Fruit fly (Drosophila melanogaster) whole organism, embryonic: ENCODE data around the gene Cdk5alpha.

Experiments used
- Adf1 ChIP-seq: fragments of 200-800 bp; sonication (Bioruptor generic); IDR thresholded peaks from 2 replicates; pipeline ENCODE4 v1.3.6; 2022; ENCODE audit warnings: missing biosample characterization, missing genetic modification characterization
- CG10366 ChIP-seq: fragments of 200-800 bp; sonication (Bioruptor generic); IDR thresholded peaks from 2 replicates; pipeline ENCODE4 v1.3.6; 2022; ENCODE audit warnings: missing biosample characterization, missing genetic modification characterization
- CG13624 ChIP-seq: fragments of 200-800 bp; sonication (Bioruptor generic); optimal IDR thresholded peaks from 2 replicates; lab custom pipeline; 2016; ENCODE audit warnings: missing biosample characterization, missing genetic modification characterization
- CG14014 ChIP-seq: fragments of 200-800 bp; sonication (Bioruptor generic); IDR thresholded peaks from 2 replicates; pipeline ENCODE4 v1.3.6; 2022; ENCODE audit warnings: missing biosample characterization, missing genetic modification characterization
- CG14667 ChIP-seq: fragments of 200-800 bp; sonication (Bioruptor generic); IDR thresholded peaks from 2 replicates; pipeline ENCODE4 v1.3.6; 2022; ENCODE audit warnings: missing biosample characterization, missing genetic modification characterization
- CG14710 ChIP-seq: fragments of 200-800 bp; sonication (Bioruptor generic); optimal IDR thresholded peaks from 3 replicates; lab custom pipeline; 2019; ENCODE audit warnings: missing biosample characterization, mild to moderate bottlenecking, missing genetic modification characterization, moderate library complexity
- CG1602 ChIP-seq: fragments of 200-800 bp; sonication (Bioruptor generic); optimal IDR thresholded peaks from 3 replicates; lab custom pipeline; 2016; ENCODE audit warnings: missing biosample characterization, missing genetic modification characterization
- CG1603 ChIP-seq: fragments of 200-800 bp; sonication (Bioruptor generic); optimal IDR thresholded peaks from 2 replicates; lab custom pipeline; 2019; ENCODE audit warnings: missing biosample characterization, mild to moderate bottlenecking, missing genetic modification characterization, moderate library complexity
- CG17568 ChIP-seq: fragments of 200-800 bp; sonication (Bioruptor generic); optimal IDR thresholded peaks from 2 replicates; lab custom pipeline; 2018; ENCODE audit warnings: missing biosample characterization, mild to moderate bottlenecking, missing genetic modification characterization, moderate library complexity
- CG31365 ChIP-seq: fragments of 200-800 bp; sonication (Bioruptor generic); optimal IDR thresholded peaks from 2 replicates; lab custom pipeline; 2018; ENCODE audit warnings: missing biosample characterization, mild to moderate bottlenecking, missing genetic modification characterization
- CG3407 ChIP-seq: fragments of 200-800 bp; sonication (Bioruptor generic); optimal IDR thresholded peaks from 2 replicates; lab custom pipeline; 2018; ENCODE audit warnings: missing biosample characterization, mild to moderate bottlenecking, missing genetic modification characterization
- CG43689 ChIP-seq: fragments of 200-800 bp; sonication (Bioruptor generic); IDR thresholded peaks from 2 replicates; pipeline ENCODE4 v1.3.6; 2022; ENCODE audit warnings: missing biosample characterization, missing genetic modification characterization
- CG4404 ChIP-seq: fragments of 200-800 bp; sonication (Bioruptor generic); IDR thresholded peaks from 2 replicates; pipeline ENCODE4 v1.3.6; 2022; ENCODE audit warnings: missing biosample characterization, missing genetic modification characterization
- CG4617 ChIP-seq: fragments of 200-800 bp; sonication (Bioruptor generic); optimal IDR thresholded peaks from 3 replicates; lab custom pipeline; 2016; ENCODE audit warnings: missing biosample characterization, missing genetic modification characterization, borderline replicate concordance
- CG4820 ChIP-seq: fragments of 200-800 bp; sonication (Bioruptor generic); optimal IDR thresholded peaks from 3 replicates; lab custom pipeline; 2016; ENCODE audit warnings: missing biosample characterization, missing genetic modification characterization
- CG7963 ChIP-seq: fragments of 200-800 bp; sonication (Bioruptor generic); IDR thresholded peaks from 3 replicates; pipeline ENCODE4 v1.3.6; 2022; ENCODE audit warnings: missing biosample characterization, missing genetic modification characterization; ENCODE audit not compliant: partially characterized antibody
- CG8924 ChIP-seq: fragments of 200-800 bp; optimal IDR thresholded peaks from 3 replicates; lab custom pipeline; 2019; ENCODE audit warnings: missing biosample characterization, mild to moderate bottlenecking, missing genetic modification characterization, moderate library complexity
- CG9727 ChIP-seq: fragments of 200-800 bp; sonication (Bioruptor generic); optimal IDR thresholded peaks from 3 replicates; lab custom pipeline; 2017; ENCODE audit warnings: missing biosample characterization, mild to moderate bottlenecking, missing genetic modification characterization
- CG9817 ChIP-seq: fragments of 200-800 bp; sonication (Bioruptor generic); optimal IDR thresholded peaks from 2 replicates; lab custom pipeline; 2018; ENCODE audit warnings: missing biosample characterization, mild to moderate bottlenecking, missing genetic modification characterization, moderate library complexity
- CHES-1-like ChIP-seq: fragments of 200-800 bp; sonication (Bioruptor generic); optimal IDR thresholded peaks from 2 replicates; lab custom pipeline; 2016; ENCODE audit warnings: missing biosample characterization, missing genetic modification characterization
- Deaf1 ChIP-seq: fragments of 200-800 bp; optimal IDR thresholded peaks from 3 replicates; lab custom pipeline; 2019; ENCODE audit warnings: missing biosample characterization, mild to moderate bottlenecking, missing genetic modification characterization, moderate library complexity
- Dek ChIP-seq: fragments of 200-800 bp; sonication (Bioruptor generic); optimal IDR thresholded peaks from 3 replicates; lab custom pipeline; 2019; ENCODE audit warnings: missing biosample characterization, mild to moderate bottlenecking, missing genetic modification characterization, moderate library complexity
- Fer1 ChIP-seq: fragments of 200-800 bp; sonication (Bioruptor generic); optimal IDR thresholded peaks from 2 replicates; lab custom pipeline; 2017; ENCODE audit warnings: missing biosample characterization, mild to moderate bottlenecking, missing genetic modification characterization
- Gsc ChIP-seq: fragments of 200-800 bp; sonication (Bioruptor generic); IDR thresholded peaks from 2 replicates; pipeline ENCODE4 v1.3.6; 2022; ENCODE audit warnings: missing biosample characterization, missing genetic modification characterization
- Hey ChIP-seq: fragments of 200-800 bp; sonication (Bioruptor generic); optimal IDR thresholded peaks from 3 replicates; lab custom pipeline; 2018; ENCODE audit warnings: missing biosample characterization, mild to moderate bottlenecking, missing genetic modification characterization
- Hr3 ChIP-seq: fragments of 200-800 bp; sonication (Bioruptor generic); optimal IDR thresholded peaks from 3 replicates; lab custom pipeline; 2016; ENCODE audit warnings: missing biosample characterization, missing genetic modification characterization
- NC2β ChIP-seq: fragments of 200-800 bp; sonication (Bioruptor generic); optimal IDR thresholded peaks from 2 replicates; lab custom pipeline; 2016; ENCODE audit warnings: missing biosample characterization, missing genetic modification characterization
- Opbp ChIP-seq: fragments of 200-800 bp; sonication (Bioruptor generic); IDR thresholded peaks from 3 replicates; pipeline ENCODE4 v1.3.6; 2022; ENCODE audit warnings: missing biosample characterization, missing genetic modification characterization; ENCODE audit not compliant: partially characterized antibody
- Poxn ChIP-seq: fragments of 200-800 bp; sonication (Bioruptor generic); IDR thresholded peaks from 2 replicates; pipeline ENCODE4 v1.3.6; 2022; ENCODE audit warnings: missing biosample characterization, missing genetic modification characterization
- Sin3A ChIP-seq: fragments of >200 bp; optimal IDR thresholded peaks from 2 replicates; lab custom pipeline; 2018
- Vsx1 ChIP-seq: fragments of 200-800 bp; sonication (Bioruptor generic); optimal IDR thresholded peaks from 2 replicates; lab custom pipeline; 2017; ENCODE audit warnings: missing biosample characterization, mild to moderate bottlenecking, missing genetic modification characterization, missing genetic modification reagents
- ase ChIP-seq: fragments of 200-800 bp; sonication (Bioruptor generic); IDR thresholded peaks from 3 replicates; pipeline ENCODE4 v1.3.6; 2022; ENCODE audit warnings: missing biosample characterization, missing genetic modification characterization
- chm ChIP-seq: fragments of 200-800 bp; sonication (Bioruptor generic); IDR thresholded peaks from 2 replicates; pipeline ENCODE4 v1.3.6; 2022; ENCODE audit warnings: missing biosample characterization, missing genetic modification characterization
- croc ChIP-seq: fragments of 200-800 bp; sonication (Bioruptor generic); conservative IDR thresholded peaks from 3 replicates; pipeline ENCODE4 v1.3.6; 2022; ENCODE audit warnings: missing biosample characterization, missing genetic modification characterization
- dm ChIP-seq: fragments of 200-800 bp; sonication (Bioruptor generic); optimal IDR thresholded peaks from 3 replicates; lab custom pipeline; 2016; ENCODE audit warnings: missing biosample characterization, missing genetic modification characterization
- dpn ChIP-seq, 2 experiments: fragments of 200-800 bp; sonication (Bioruptor generic); optimal IDR thresholded peaks; 3 replicates each; lab custom pipeline; 2016; ENCODE audit warnings: missing biosample characterization in 2 of 2, missing genetic modification characterization in 2 of 2
- fru ChIP-seq: fragments of >200 bp; optimal IDR thresholded peaks from 2 replicates; lab custom pipeline; 2017
- inv ChIP-seq: fragments of 200-800 bp; sonication (Bioruptor generic); IDR thresholded peaks from 2 replicates; pipeline ENCODE4 v1.3.6; 2022; ENCODE audit warnings: missing biosample characterization, missing genetic modification characterization; ENCODE audit not compliant: partially characterized antibody
- kay ChIP-seq: fragments of 200-800 bp; sonication (Bioruptor generic); optimal IDR thresholded peaks from 2 replicates; lab custom pipeline; 2016; ENCODE audit warnings: missing biosample characterization, missing genetic modification characterization
- ken ChIP-seq: fragments of 200-800 bp; sonication (Bioruptor generic); IDR thresholded peaks from 3 replicates; pipeline ENCODE4 v1.3.6; 2022; ENCODE audit warnings: missing biosample characterization, missing genetic modification characterization
- pan ChIP-seq, 4 experiments: fragments of >200 bp in 3 of 4; fragments of 200-800 bp in 1 of 4; sonication (Bioruptor generic) in 1 of 4; optimal IDR thresholded peaks in 3 of 4; IDR thresholded peaks in 1 of 4; 2 replicates each; pipeline versions ENCODE4 v1.3.6 to Lab custom; 2017 to 2022; ENCODE audit warnings: missing biosample characterization in 2 of 4, missing genetic modification characterization in 2 of 4, mixed read lengths in 1 of 4
- sd ChIP-seq: fragments of 200-800 bp; sonication (Bioruptor generic); optimal IDR thresholded peaks from 3 replicates; lab custom pipeline; 2018; ENCODE audit warnings: missing biosample characterization, mild to moderate bottlenecking, missing genetic modification characterization, moderate library complexity
- slbo ChIP-seq: fragments of 200-800 bp; sonication (Bioruptor generic); IDR thresholded peaks from 2 replicates; pipeline ENCODE4 v1.3.6; 2022; ENCODE audit warnings: missing biosample characterization, missing genetic modification characterization
- sna ChIP-seq: fragments of 200-800 bp; sonication (Bioruptor generic); IDR thresholded peaks from 2 replicates; pipeline ENCODE4 v1.3.6; 2022; ENCODE audit warnings: missing biosample characterization, missing genetic modification characterization; ENCODE audit not compliant: partially characterized antibody
- sr ChIP-seq: fragments of 200-800 bp; sonication (Bioruptor generic); IDR thresholded peaks from 3 replicates; pipeline ENCODE4 v1.3.6; 2022; ENCODE audit warnings: missing biosample characterization, missing genetic modification characterization
- ssp ChIP-seq: fragments of 200-800 bp; sonication (Bioruptor generic); IDR thresholded peaks from 2 replicates; pipeline ENCODE4 v1.3.6; 2022; ENCODE audit warnings: missing biosample characterization, missing genetic modification characterization
- trem ChIP-seq: fragments of 200-800 bp; optimal IDR thresholded peaks from 3 replicates; lab custom pipeline; 2019; ENCODE audit warnings: missing biosample characterization, mild to moderate bottlenecking, missing genetic modification characterization, moderate library complexity
- tup ChIP-seq: fragments of 200-800 bp; sonication (Bioruptor generic); optimal IDR thresholded peaks from 2 replicates; lab custom pipeline; 2016; ENCODE audit warnings: missing biosample characterization, mild to moderate bottlenecking, missing genetic modification characterization, moderate library complexity
- twi ChIP-seq: fragments of 200-800 bp; optimal IDR thresholded peaks from 2 replicates; lab custom pipeline; 2019; ENCODE audit warnings: missing biosample characterization, mild to moderate bottlenecking, missing genetic modification characterization, moderate library complexity
- wdn ChIP-seq: fragments of 200-800 bp; sonication (Bioruptor generic); IDR thresholded peaks from 2 replicates; pipeline ENCODE4 v1.3.6; 2022; ENCODE audit warnings: missing biosample characterization, missing genetic modification characterization
- zfh1 ChIP-seq: fragments of 200-800 bp; sonication (Bioruptor generic); IDR thresholded peaks from 3 replicates; pipeline ENCODE4 v1.3.6; 2022; ENCODE audit warnings: missing biosample characterization, missing genetic modification characterization

Cdk5alpha gene

DNA sequence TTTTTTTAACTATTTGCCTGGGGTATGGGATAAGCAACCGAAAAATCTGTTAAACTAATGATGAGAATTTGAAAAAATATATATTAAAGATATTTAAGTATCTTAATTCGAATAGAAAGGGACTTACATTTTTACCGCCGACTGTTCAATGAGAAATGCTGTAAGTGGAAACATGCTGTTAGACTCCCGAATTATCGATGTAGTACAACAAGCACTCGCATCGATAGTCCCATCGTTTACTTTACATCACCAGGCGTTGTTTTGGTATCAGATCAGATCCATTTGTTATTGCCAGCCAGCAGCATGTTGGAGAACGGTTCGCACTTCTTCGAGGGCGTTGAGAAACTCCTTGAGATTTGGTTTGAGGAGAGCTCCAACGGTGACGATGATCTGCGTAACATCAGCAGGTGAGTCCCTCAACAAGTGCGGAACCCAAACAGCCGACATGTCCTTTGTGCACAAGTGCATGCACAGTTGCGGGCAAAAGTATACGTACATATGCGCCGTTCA is 28.5 kb upstream of the Cdk5alpha start, which contains the start of gene SamDC:
TSS of gene SamDC (plus strand) at position 246 of the 510 bp plus-strand sequence.
- TF ChIP-seq CG4404 (GFP tag; lab: Robert Waterston, UW) = no peak
- no peak for TF ChIP-seq ken (GFP tag; lab: Robert Waterston, UW)
- no peak for TF ChIP-seq CG9727 (GFP tag; lab: Kevin White, UChicago)
- peak; percentile 39 for TF ChIP-seq CG1602 (GFP tag; lab: Kevin White, UChicago)
- TF ChIP-seq croc = no peak
- peak; percentile 47 for TF ChIP-seq CG14710 (tag; lab: Kevin White, UChicago)
- peak; percentile 65 for TF ChIP-seq dm (GFP tag; lab: Kevin White, UChicago)
- TF ChIP-seq kay = no peak
- peak; percentile 7 for TF ChIP-seq CG13624 (GFP tag; lab: Kevin White, UChicago)
- peak; percentile 29 for TF ChIP-seq CG9817 (tag; lab: Kevin White, UChicago)
- no peak for TF ChIP-seq sr
- TF ChIP-seq Deaf1 = no peak
- TF ChIP-seq CG1603 = peak; percentile 79
- TF ChIP-seq twi (tag; lab: Kevin White, UChicago) = peak; percentile 17
- TF ChIP-seq Adf1 (GFP tag; lab: Robert Waterston, UW) = peak; percentile 27; the same call in 1 of the 2 replicates
- peak; percentile 27 for TF ChIP-seq sd (tag; lab: Kevin White, UChicago)
- peak; percentile 98 for TF ChIP-seq ssp
- TF ChIP-seq pan (optimal IDR thresholded peaks at IDR 0.05; lab: Kevin White, UChicago) = no peak
- peak in 1 of 2 experiments; percentile 49 for TF ChIP-seq pan (GFP tag; optimal IDR thresholded peaks at IDR 0.05 in 1 of 2, IDR thresholded peaks at IDR 0.05 in 1 of 2)
- TF ChIP-seq CG14014 (GFP tag; lab: Robert Waterston, UW) = no peak
- TF ChIP-seq CG8924 (tag; lab: Kevin White, UChicago) = peak; percentile 63
- no peak for TF ChIP-seq fru (lab: Kevin White, UChicago)
- TF ChIP-seq Fer1 (GFP tag; lab: Kevin White, UChicago) = peak; percentile 44
- no peak for TF ChIP-seq CG17568
- peak; percentile 81 for TF ChIP-seq inv
- TF ChIP-seq ase (GFP tag; lab: Robert Waterston, UW) = no peak
- TF ChIP-seq trem = peak; percentile 45
- TF ChIP-seq slbo (GFP tag; lab: Robert Waterston, UW) = peak; percentile 57
- TF ChIP-seq CG4820 = no peak
- TF ChIP-seq CG3407 (GFP tag; lab: Kevin White, UChicago) = no peak
- TF ChIP-seq zfh1 = peak; percentile 37; the same call in 1 of the 3 replicates
- peak; percentile 76 for TF ChIP-seq CG7963 (GFP tag; lab: Robert Waterston, UW)
- peak; percentile 63 for TF ChIP-seq sna
- TF ChIP-seq dpn (GFP tag; optimal IDR thresholded peaks at IDR 0.05; lab: Kevin White, UChicago) = peak; percentile 33 to 47
- TF ChIP-seq CG14667 (GFP tag; lab: Robert Waterston, UW) = no peak
- no peak; the same call in 1 of the 2 replicates for TF ChIP-seq CG10366
- no peak for TF ChIP-seq Poxn (GFP tag; lab: Robert Waterston, UW)
- no peak for TF ChIP-seq NC2β (GFP tag; lab: Kevin White, UChicago)
- TF ChIP-seq Vsx1 (GFP tag; lab: Kevin White, UChicago) = no peak
- no peak for TF ChIP-seq CG31365
- TF ChIP-seq CG4617 = peak; percentile 42
- TF ChIP-seq Hey (tag; lab: Kevin White, UChicago) = no peak
- TF ChIP-seq tup = no peak
- peak; percentile 10 for TF ChIP-seq Sin3A (lab: Kevin White, UChicago)
- no peak; the same call in 1 of the 2 replicates for TF ChIP-seq chm (GFP tag; lab: Robert Waterston, UW)
- peak; percentile 83 for TF ChIP-seq Opbp (GFP tag; lab: Robert Waterston, UW)
- TF ChIP-seq CHES-1-like (GFP tag; lab: Kevin White, UChicago) = no peak
- TF ChIP-seq Gsc (GFP tag; lab: Robert Waterston, UW) = no peak
- TF ChIP-seq CG43689 (GFP tag; lab: Robert Waterston, UW) = no peak
- TF ChIP-seq wdn = no peak
- TF ChIP-seq Dek (tag; lab: Kevin White, UChicago) = peak; percentile 68
- peak; percentile 37 for TF ChIP-seq Hr3 (GFP tag; lab: Kevin White, UChicago)
